Worm (Caenorhabditis elegans) whole organism, mixed stage, embryonic: Measurements from ENCODE around the gene kgb-2.

Experiments
- ceh-39 ChIP-seq: fragments of 150-350 bp; optimal IDR thresholded peaks from 2 replicates; lab custom pipeline; 2014; ENCODE audit warnings: missing biosample characterization, missing genetic modification characterization
- ceh-83 ChIP-seq: fragments of 200-800 bp; sonication (Bioruptor generic); optimal IDR thresholded peaks from 2 replicates; lab custom pipeline; 2018; ENCODE audit warnings: mild to moderate bottlenecking, missing genetic modification characterization, missing compliant biosample characterization
- ces-1 ChIP-seq: fragments of 150-350 bp; optimal IDR thresholded peaks from 2 replicates; lab custom pipeline; 2014; ENCODE audit warnings: missing biosample characterization, missing genetic modification reagents, missing genetic modification characterization
- cnd-1 ChIP-seq: fragments of 200-800 bp; sonication (Bioruptor generic); optimal IDR thresholded peaks from 2 replicates; lab custom pipeline; 2018; ENCODE audit warnings: mild to moderate bottlenecking, missing genetic modification characterization, missing compliant biosample characterization
- drap-1 ChIP-seq: fragments of 200-800 bp; sonication (Bioruptor generic); optimal IDR thresholded peaks from 3 replicates; lab custom pipeline; 2018; ENCODE audit warnings: mild to moderate bottlenecking, missing genetic modification characterization, missing compliant biosample characterization
- elt-1 ChIP-seq: sonication (generic microtip); optimal IDR thresholded peaks from 2 replicates; lab custom pipeline; 2017; ENCODE audit warnings: missing genetic modification characterization, mild to moderate bottlenecking, missing compliant biosample characterization, antibody characterized with exemption, moderate library complexity, borderline replicate concordance; ENCODE audit not compliant: insufficient read depth
- elt-3 ChIP-seq: fragments of 150-350 bp; optimal IDR thresholded peaks from 2 replicates; lab custom pipeline; 2014; ENCODE audit warnings: missing biosample characterization, missing genetic modification characterization
- flh-1 ChIP-seq: fragments of 200-800 bp; sonication (Bioruptor generic); optimal IDR thresholded peaks from 2 replicates; lab custom pipeline; 2018; ENCODE audit warnings: mild to moderate bottlenecking, missing genetic modification characterization, moderate library complexity, missing compliant biosample characterization
- ham-2 ChIP-seq: fragments of 200-800 bp; sonication (Bioruptor generic); optimal IDR thresholded peaks from 2 replicates; lab custom pipeline; 2018; ENCODE audit warnings: mild to moderate bottlenecking, missing genetic modification characterization, missing compliant biosample characterization
- hlh-1 ChIP-seq: fragments of 150-350 bp; optimal IDR thresholded peaks from 2 replicates; lab custom pipeline; 2014; ENCODE audit warnings: missing biosample characterization, missing genetic modification reagents, missing genetic modification characterization
- lin-13 ChIP-seq: fragments of 150-350 bp; optimal IDR thresholded peaks from 2 replicates; lab custom pipeline; 2014; ENCODE audit warnings: missing biosample characterization, missing genetic modification characterization
- lsy-2 ChIP-seq: fragments of 150-350 bp; optimal IDR thresholded peaks from 2 replicates; lab custom pipeline; 2014; ENCODE audit warnings: missing biosample characterization, missing genetic modification characterization
- mep-1 ChIP-seq: fragments of 150-350 bp; optimal IDR thresholded peaks from 2 replicates; lab custom pipeline; 2017; ENCODE audit warnings: missing biosample characterization, missing genetic modification reagents, missing genetic modification characterization, inconsistent platforms
- mls-2 ChIP-seq: sonication (generic microtip); optimal IDR thresholded peaks from 2 replicates; lab custom pipeline; 2016; ENCODE audit warnings: mild to moderate bottlenecking, missing genetic modification characterization, moderate library complexity, missing compliant biosample characterization
- nhr-12 ChIP-seq: fragments of 150-350 bp; optimal IDR thresholded peaks from 2 replicates; lab custom pipeline; 2014; ENCODE audit warnings: missing biosample characterization, missing genetic modification characterization
- nhr-2 ChIP-seq: fragments of 150-350 bp; optimal IDR thresholded peaks from 2 replicates; lab custom pipeline; 2014; ENCODE audit warnings: missing biosample characterization, missing genetic modification characterization
- nhr-237 ChIP-seq: fragments of 150-350 bp; optimal IDR thresholded peaks from 2 replicates; lab custom pipeline; 2014; ENCODE audit warnings: missing biosample characterization, missing genetic modification characterization
- nhr-28 ChIP-seq: fragments of 150-350 bp; optimal IDR thresholded peaks from 2 replicates; lab custom pipeline; 2014; ENCODE audit warnings: missing biosample characterization, missing genetic modification characterization
- nhr-76 ChIP-seq: sonication (generic microtip); optimal IDR thresholded peaks from 2 replicates; lab custom pipeline; 2017; ENCODE audit warnings: missing biosample characterization, missing genetic modification characterization
- pha-4 ChIP-seq: fragments of 150-350 bp; optimal IDR thresholded peaks from 2 replicates; lab custom pipeline; 2018; ENCODE audit warnings: missing biosample characterization, missing genetic modification reagents, missing genetic modification characterization
- sem-2 ChIP-seq: fragments of 200-800 bp; sonication (Bioruptor generic); optimal IDR thresholded peaks from 2 replicates; lab custom pipeline; 2018; ENCODE audit warnings: mild to moderate bottlenecking, missing genetic modification characterization, missing compliant biosample characterization
- snpc-4 ChIP-seq: fragments of 150-350 bp; optimal IDR thresholded peaks from 2 replicates; lab custom pipeline; 2014; ENCODE audit warnings: missing biosample characterization, missing genetic modification characterization
- sptf-1 ChIP-seq: sonication (generic microtip); optimal IDR thresholded peaks from 2 replicates; lab custom pipeline; 2017; ENCODE audit warnings: mild to moderate bottlenecking, missing genetic modification characterization, moderate library complexity, missing compliant biosample characterization
- unc-39 ChIP-seq: fragments of 150-350 bp; optimal IDR thresholded peaks from 2 replicates; lab custom pipeline; 2014; ENCODE audit warnings: missing biosample characterization, missing genetic modification characterization
- unc-62 ChIP-seq: fragments of 150-350 bp; optimal IDR thresholded peaks from 2 replicates; lab custom pipeline; 2014; ENCODE audit warnings: missing biosample characterization, missing genetic modification reagents, missing genetic modification characterization
- zip-8 ChIP-seq: fragments of 150-350 bp; optimal IDR thresholded peaks from 2 replicates; lab custom pipeline; 2014; ENCODE audit warnings: missing biosample characterization, missing genetic modification characterization
- ztf-11 ChIP-seq: fragments of 150-350 bp; optimal IDR thresholded peaks from 2 replicates; lab custom pipeline; 2014; ENCODE audit warnings: missing biosample characterization, missing genetic modification characterization

Gene kgb-2

ce11 chrIV:3626447-3626846 lies 19.9 kb downstream of the kgb-2 start:
- TF ChIP-seq elt-1 (tag; lab: Kevin White, UChicago), result no peak
- peak; percentile 93 for TF ChIP-seq ces-1 (GFP tag; lab: Kevin White, UChicago)

ce11 chrIV:3628896-3629641 lies 22.5 kb downstream of the kgb-2 start:
- no peak for TF ChIP-seq mep-1 (tag; lab: Kevin White, UChicago)
- TF ChIP-seq hlh-1 (tag; lab: Kevin White, UChicago), result no peak
- TF ChIP-seq pha-4 (tag; lab: Kevin White, UChicago), result no peak
- no peak for TF ChIP-seq ham-2 (GFP tag; lab: Kevin White, UChicago)
- TF ChIP-seq nhr-237 (tag; lab: Kevin White, UChicago), result no peak
- no peak for TF ChIP-seq zip-8 (tag; lab: Kevin White, UChicago)

ce11 chrIV:3632475-3632874 lies 25.9 kb downstream of the kgb-2 start:
- TF ChIP-seq hlh-1 (tag; lab: Kevin White, UChicago) (no peak), nhr-2 (tag; lab: Kevin White, UChicago) (no peak), drap-1 (GFP tag; lab: Kevin White, UChicago) (no peak), cnd-1 (tag; lab: Kevin White, UChicago) (no peak), nhr-28 (tag; lab: Kevin White, UChicago) (no peak), ham-2 (GFP tag; lab: Kevin White, UChicago) (no peak), ceh-83 (GFP tag; lab: Kevin White, UChicago) (no peak), ztf-11 (tag; lab: Kevin White, UChicago) (no peak), unc-62 (GFP tag; lab: Kevin White, UChicago) (no peak)

ce11 chrIV:3633254-3633653 lies 26.7 kb downstream of the kgb-2 start, which contains the start of gene ZC416.2:
Gene ZC416.2 (plus strand): TSS chrIV:3633619.
- TF ChIP-seq hlh-1 (tag; lab: Kevin White, UChicago) (no peak), mls-2 (no peak), mep-1 (tag; lab: Kevin White, UChicago) (no peak), ces-1 (GFP tag; lab: Kevin White, UChicago) (no peak), sem-2 (GFP tag; lab: Kevin White, UChicago) (no peak), zip-8 (tag; lab: Kevin White, UChicago) (no peak), lin-13 (tag; lab: Kevin White, UChicago) (no peak), nhr-76 (no peak), nhr-12 (tag; lab: Kevin White, UChicago) (no peak), elt-3 (tag; lab: Kevin White, UChicago) (no peak), ceh-39 (tag; lab: Kevin White, UChicago) (no peak), flh-1 (GFP tag; lab: Kevin White, UChicago) (no peak), lsy-2 (tag; lab: Kevin White, UChicago) (no peak), nhr-28 (tag; lab: Kevin White, UChicago) (no peak), nhr-2 (tag; lab: Kevin White, UChicago) (no peak), unc-62 (GFP tag; lab: Kevin White, UChicago) (no peak), pha-4 (tag; lab: Kevin White, UChicago) (no peak), snpc-4 (tag; lab: Kevin White, UChicago) (no peak)
- TF ChIP-seq, all 35 proteins: peak for 0

ce11 chrIV:3636528-3637129 lies 30.0 kb downstream of the kgb-2 start, which contains the start of gene madf-9:
Gene madf-9 (plus strand): TSS chrIV:3637079.
- peak; percentile 42 for TF ChIP-seq drap-1 (GFP tag; lab: Kevin White, UChicago)
- no peak for TF ChIP-seq nhr-2 (tag; lab: Kevin White, UChicago)
- peak; percentile 56 for TF ChIP-seq sptf-1 (tag; lab: Kevin White, UChicago)
- TF ChIP-seq pha-4 (tag; lab: Kevin White, UChicago), result peak; percentile 51
- peak; percentile 51 for TF ChIP-seq nhr-237 (tag; lab: Kevin White, UChicago)
- peak; percentile 32 for TF ChIP-seq mls-2
- no peak for TF ChIP-seq snpc-4 (tag; lab: Kevin White, UChicago)
- no peak for TF ChIP-seq unc-39 (tag; lab: Kevin White, UChicago)
- TF ChIP-seq cnd-1 (tag; lab: Kevin White, UChicago), result no peak
- peak; percentile 34 for TF ChIP-seq flh-1 (GFP tag; lab: Kevin White, UChicago)
- TF ChIP-seq, all 35 proteins: peak for 6
